Worm (Caenorhabditis elegans) whole organism, L4/young adult: ENCODE data around the gene H17B01.2.
"Not testable (repeated sequence)": the region's sequence is repeated elsewhere in the genome, so short reads cannot be mapped to it uniquely, and the experiment has no call there.

Experiments
- W03F9.2 ChIP-seq: fragments of 150-350 bp; optimal IDR thresholded peaks from 2 replicates; lab custom pipeline; 2014; ENCODE audit warnings: missing biosample characterization, missing genetic modification characterization
- dao-5 ChIP-seq: sonication (generic microtip); optimal IDR thresholded peaks from 2 replicates; lab custom pipeline; 2016; ENCODE audit warnings: missing genotype, missing genetic modification characterization, moderate library complexity, missing compliant biosample characterization
- him-1 ChIP-seq: sonication (generic microtip); optimal IDR thresholded peaks from 2 replicates; lab custom pipeline; 2016; ENCODE audit warnings: missing genotype, missing genetic modification reagents, missing genetic modification characterization, missing compliant biosample characterization

H17B01.2 gene

ce11 chrII:1470515-1470966 is at the start of gene H17B01.2:
H17B01.2 (plus strand) TSS chrII:1470565.
- TF ChIP-seq him-1: no peak
- TF ChIP-seq W03F9.2 (tag; lab: Kevin White, UChicago): no peak
- TF ChIP-seq dao-5 (tag; lab: Kevin White, UChicago): no peak

ce11 chrII:1420806-1421463 is 49.4 kb upstream of the H17B01.2 start:
- TF ChIP-seq him-1 (no peak), W03F9.2 (tag; lab: Kevin White, UChicago) (no peak), dao-5 (tag; lab: Kevin White, UChicago) (no peak)

ce11 chrII:1423660-1424059 is 46.7 kb upstream of the H17B01.2 start, which contains the start of gene Y51H7C.10:
Y51H7C.10 (minus strand) TSS chrII:1423760.
- no peak for TF ChIP-seq W03F9.2 (tag; lab: Kevin White, UChicago)
- no peak for TF ChIP-seq dao-5 (tag; lab: Kevin White, UChicago)
- no peak for TF ChIP-seq him-1

- TF ChIP-seq dao-5 (tag; lab: Kevin White, UChicago) (no peak), him-1 (no peak), W03F9.2 (tag; lab: Kevin White, UChicago) (no peak)
Observed at ce11 chrII:1436715-1437114, 33.6 kb upstream of the H17B01.2 start.

ce11 chrII:1437449-1438335 is 32.7 kb upstream of the H17B01.2 start, which contains the start of gene nol-6:
nol-6 (minus strand) TSS chrII:1437499.
- no peak for TF ChIP-seq him-1
- no peak for TF ChIP-seq W03F9.2 (tag; lab: Kevin White, UChicago)
- TF ChIP-seq dao-5 (tag; lab: Kevin White, UChicago): no peak

ce11 chrII:1438336-1438589 is 32.1 kb upstream of the H17B01.2 start, which contains the start of gene Y51H7C.3:
Y51H7C.3 (plus strand) TSS chrII:1438490.
- no peak for TF ChIP-seq him-1
- TF ChIP-seq dao-5 (tag; lab: Kevin White, UChicago): no peak
- no peak for TF ChIP-seq W03F9.2 (tag; lab: Kevin White, UChicago)

- TF ChIP-seq W03F9.2 (tag; lab: Kevin White, UChicago): no peak
- no peak for TF ChIP-seq him-1
- no peak for TF ChIP-seq dao-5 (tag; lab: Kevin White, UChicago)
Observed at ce11 chrII:1441479-1441878, 28.9 kb upstream of the H17B01.2 start.

ce11 chrII:1444911-1445310 is 25.5 kb upstream of the H17B01.2 start, which contains the start of gene scl-17:
scl-17 (plus strand) TSS chrII:1445211.
- TF ChIP-seq W03F9.2 (tag; lab: Kevin White, UChicago) (no peak), dao-5 (tag; lab: Kevin White, UChicago) (no peak), him-1 (no peak)

- not testable (repeated sequence) for TF ChIP-seq W03F9.2 (tag; lab: Kevin White, UChicago); dao-5 (tag; lab: Kevin White, UChicago); him-1
Observed at ce11 chrII:1446696-1447293, 23.6 kb upstream of the H17B01.2 start, which contains the start of gene Y51H7C.12. Y51H7C.12 (minus strand) TSS chrII:1446746.

ce11 chrII:1466448-1466847 is 3.9 kb upstream of the H17B01.2 start, which contains the start of gene Y51H7C.13:
Y51H7C.13 (minus strand) TSS chrII:1466548.
- TF ChIP-seq dao-5 (tag; lab: Kevin White, UChicago): no peak
- TF ChIP-seq him-1: no peak
- no peak for TF ChIP-seq W03F9.2 (tag; lab: Kevin White, UChicago)

ce11 chrII:1467711-1468110 is 2.7 kb upstream of the H17B01.2 start, which contains the start of gene Y51H7C.1:
Y51H7C.1 (plus strand) TSS chrII:1467727.
- TF ChIP-seq W03F9.2 (tag; lab: Kevin White, UChicago); him-1; dao-5 (tag; lab: Kevin White, UChicago): not testable (repeated sequence)

ce11 chrII:1473481-1473880 is 3.1 kb downstream of the H17B01.2 start, which contains the start of gene H17B01.5:
H17B01.5 (minus strand) TSS chrII:1473581.
- no peak for TF ChIP-seq him-1
- TF ChIP-seq dao-5 (tag; lab: Kevin White, UChicago): no peak
- no peak for TF ChIP-seq W03F9.2 (tag; lab: Kevin White, UChicago)

- no peak for TF ChIP-seq him-1
- TF ChIP-seq W03F9.2 (tag; lab: Kevin White, UChicago): no peak
- no peak for TF ChIP-seq dao-5 (tag; lab: Kevin White, UChicago)
Observed at ce11 chrII:1474807-1475206, 4.4 kb downstream of the H17B01.2 start.
